Worm (Caenorhabditis elegans): ENCODE results near the gene F41C6.4.

ce11 chrX:6889374-6889773 lies 14.8 kb upstream of the F41C6.4 start, which contains the start of gene unc-6:
- TF ChIP-seq fkh-10 (GFP tag; optimal IDR thresholded peaks at IDR 0.05) (no peak), nhr-232 (tag; optimal IDR thresholded peaks at IDR 0.05) (no peak), tbx-2 (tag; optimal IDR thresholded peaks at IDR 0.05) (no peak), pha-4 (tag; optimal IDR thresholded peaks at IDR 0.05) (no peak)

Measured in whole organism, late embryonic.